Fruit fly (Drosophila melanogaster) whole organism, prepupa: ENCODE data around the gene Rsph3.

Experiments
- Blimp-1 ChIP-seq: fragments of 200-800 bp; sonication (Bioruptor generic); optimal IDR thresholded peaks from 3 replicates; lab custom pipeline; 2017; ENCODE audit warnings: missing biosample characterization, missing genetic modification characterization, mild to moderate bottlenecking, moderate library complexity, missing genetic modification reagents
- CG10631 ChIP-seq: fragments of 200-800 bp; sonication (Bioruptor generic); optimal IDR thresholded peaks from 2 replicates; lab custom pipeline; 2016; ENCODE audit warnings: missing biosample characterization, missing genetic modification characterization
- CG11294 ChIP-seq: fragments of 200-800 bp; sonication (Bioruptor generic); IDR thresholded peaks from 2 replicates; pipeline ENCODE4 v1.3.6; 2022; ENCODE audit warnings: missing biosample characterization, missing genetic modification characterization
- CG11762 ChIP-seq: fragments of 200-800 bp; sonication (Bioruptor generic); optimal IDR thresholded peaks from 3 replicates; lab custom pipeline; 2016; ENCODE audit warnings: missing biosample characterization, missing genetic modification characterization; ENCODE audit not compliant: insufficient read depth
- CG11902 ChIP-seq: fragments of 200-800 bp; sonication (Bioruptor generic); optimal IDR thresholded peaks from 3 replicates; lab custom pipeline; 2016; ENCODE audit warnings: missing biosample characterization, missing genetic modification characterization
- CG1621 ChIP-seq: fragments of 200-800 bp; sonication (Bioruptor generic); optimal IDR thresholded peaks from 3 replicates; lab custom pipeline; 2018; ENCODE audit warnings: missing biosample characterization, mild to moderate bottlenecking, missing genetic modification characterization
- CG16779 ChIP-seq: fragments of 200-800 bp; sonication (Bioruptor generic); optimal IDR thresholded peaks from 3 replicates; lab custom pipeline; 2017; ENCODE audit warnings: missing biosample characterization, mild to moderate bottlenecking, missing genetic modification characterization
- CG3032 ChIP-seq: fragments of 200-800 bp; optimal IDR thresholded peaks from 2 replicates; lab custom pipeline; 2019; ENCODE audit warnings: missing biosample characterization, mild to moderate bottlenecking, missing genetic modification characterization, moderate library complexity
- CG31627 ChIP-seq: fragments of 200-800 bp; sonication (Bioruptor generic); optimal IDR thresholded peaks from 3 replicates; lab custom pipeline; 2016; ENCODE audit warnings: missing biosample characterization, missing genetic modification characterization
- CG32006 ChIP-seq: fragments of 200-800 bp; sonication (Bioruptor generic); optimal IDR thresholded peaks from 3 replicates; lab custom pipeline; 2017; ENCODE audit warnings: missing biosample characterization, mild to moderate bottlenecking, missing genetic modification characterization
- CG3919 ChIP-seq: fragments of 200-800 bp; sonication (Bioruptor generic); optimal IDR thresholded peaks from 3 replicates; lab custom pipeline; 2016; ENCODE audit warnings: missing biosample characterization, missing genetic modification characterization
- CG4318 ChIP-seq: fragments of 200-800 bp; sonication (Bioruptor generic); optimal IDR thresholded peaks from 3 replicates; lab custom pipeline; 2017; ENCODE audit warnings: missing biosample characterization, mild to moderate bottlenecking, missing genetic modification characterization
- CG6163 ChIP-seq: fragments of 200-800 bp; sonication (Bioruptor generic); IDR thresholded peaks from 3 replicates; pipeline ENCODE4 v1.3.6; 2022; ENCODE audit warnings: missing biosample characterization, missing genetic modification characterization
- CG6276 ChIP-seq: fragments of 200-800 bp; sonication (Bioruptor generic); optimal IDR thresholded peaks from 2 replicates; lab custom pipeline; 2017; ENCODE audit warnings: missing biosample characterization, mild to moderate bottlenecking, missing genetic modification characterization
- CG6792 ChIP-seq: fragments of 200-800 bp; sonication (Bioruptor generic); optimal IDR thresholded peaks from 3 replicates; lab custom pipeline; 2016; ENCODE audit warnings: missing biosample characterization, missing genetic modification characterization
- CG6808 ChIP-seq: fragments of 200-800 bp; sonication (Bioruptor generic); optimal IDR thresholded peaks from 3 replicates; lab custom pipeline; 2017; ENCODE audit warnings: missing biosample characterization, missing genetic modification characterization, mild to moderate bottlenecking, moderate library complexity, missing genetic modification reagents
- CG6854 ChIP-seq: fragments of 200-800 bp; sonication (Bioruptor generic); optimal IDR thresholded peaks from 2 replicates; lab custom pipeline; 2017; ENCODE audit warnings: missing biosample characterization, mild to moderate bottlenecking, missing genetic modification characterization
- CG7368 ChIP-seq: fragments of 200-800 bp; sonication (Bioruptor generic); optimal IDR thresholded peaks from 3 replicates; lab custom pipeline; 2016; ENCODE audit warnings: missing biosample characterization, missing genetic modification characterization
- CG8119 ChIP-seq: fragments of 200-800 bp; sonication (Bioruptor generic); IDR thresholded peaks from 3 replicates; pipeline ENCODE4 v1.3.6; 2022; ENCODE audit warnings: missing biosample characterization, missing genetic modification characterization
- CG8319 ChIP-seq: fragments of 200-800 bp; sonication (Bioruptor generic); optimal IDR thresholded peaks from 3 replicates; lab custom pipeline; 2016; ENCODE audit warnings: missing biosample characterization, missing genetic modification characterization
- CG8632 ChIP-seq: fragments of 200-800 bp; sonication (Bioruptor generic); optimal IDR thresholded peaks from 3 replicates; lab custom pipeline; 2016; ENCODE audit warnings: missing biosample characterization, missing genetic modification characterization
- Eip75B ChIP-seq: fragments of 200-800 bp; sonication (Bioruptor generic); optimal IDR thresholded peaks from 3 replicates; lab custom pipeline; 2016; ENCODE audit warnings: missing biosample characterization, missing genetic modification characterization
- Eip78C ChIP-seq: fragments of 200-800 bp; sonication (Bioruptor generic); peaks from one replicate; lab custom pipeline; 2016; ENCODE audit warnings: missing biosample characterization, missing genetic modification characterization
- Ets21C ChIP-seq: fragments of 200-800 bp; sonication (Bioruptor generic); optimal IDR thresholded peaks from 3 replicates; lab custom pipeline; 2016; ENCODE audit warnings: missing biosample characterization, missing genetic modification characterization
- Ets96B ChIP-seq: fragments of 200-800 bp; optimal IDR thresholded peaks from 2 replicates; lab custom pipeline; 2019; ENCODE audit warnings: missing biosample characterization, mild to moderate bottlenecking, missing genetic modification characterization, moderate library complexity
- Gug ChIP-seq: fragments of 200-800 bp; sonication (Bioruptor generic); IDR thresholded peaks from 2 replicates; pipeline ENCODE4 v1.3.6; 2022; ENCODE audit warnings: missing biosample characterization, missing genetic modification characterization
- Hr38 ChIP-seq: sonication (Bioruptor generic); optimal IDR thresholded peaks from 2 replicates; lab custom pipeline; 2016; ENCODE audit warnings: missing biosample characterization, missing genetic modification characterization
- Hr39 ChIP-seq: fragments of 200-800 bp; sonication (Bioruptor generic); optimal IDR thresholded peaks from 2 replicates; lab custom pipeline; 2016; ENCODE audit warnings: missing biosample characterization, missing genetic modification characterization
- Lpt ChIP-seq: fragments of 200-800 bp; sonication (Bioruptor generic); optimal IDR thresholded peaks from 3 replicates; lab custom pipeline; 2016; ENCODE audit warnings: missing biosample characterization, missing genetic modification characterization
- Met ChIP-seq: fragments of 200-800 bp; sonication (Bioruptor generic); optimal IDR thresholded peaks from 3 replicates; lab custom pipeline; 2016; ENCODE audit warnings: missing biosample characterization, missing genetic modification characterization
- OdsH ChIP-seq: fragments of 200-800 bp; sonication (Bioruptor generic); optimal IDR thresholded peaks from 3 replicates; lab custom pipeline; 2016; ENCODE audit warnings: missing biosample characterization, missing genetic modification characterization
- Sox102F ChIP-seq: fragments of 200-800 bp; sonication (Bioruptor generic); optimal IDR thresholded peaks from 2 replicates; lab custom pipeline; 2016; ENCODE audit warnings: missing biosample characterization, mild to moderate bottlenecking, missing genetic modification characterization
- Sox14 ChIP-seq: fragments of 200-800 bp; sonication (Bioruptor generic); optimal IDR thresholded peaks from 3 replicates; lab custom pipeline; 2016; ENCODE audit warnings: missing biosample characterization, missing genetic modification characterization
- Sox15 ChIP-seq: fragments of 200-800 bp; sonication (Bioruptor generic); optimal IDR thresholded peaks from 3 replicates; lab custom pipeline; 2016; ENCODE audit warnings: missing biosample characterization, missing genetic modification characterization
- acj6 ChIP-seq: fragments of 200-800 bp; sonication (Bioruptor generic); optimal IDR thresholded peaks from 3 replicates; lab custom pipeline; 2016; ENCODE audit warnings: missing biosample characterization, missing genetic modification characterization
- cyc ChIP-seq: fragments of 200-800 bp; sonication (Bioruptor generic); optimal IDR thresholded peaks from 3 replicates; lab custom pipeline; 2016; ENCODE audit warnings: missing biosample characterization, missing genetic modification characterization
- dac ChIP-seq: fragments of 200-800 bp; sonication (Bioruptor generic); optimal IDR thresholded peaks from 2 replicates; lab custom pipeline; 2017; ENCODE audit warnings: missing biosample characterization, mild to moderate bottlenecking, missing genetic modification characterization
- dsx ChIP-seq: fragments of 200-800 bp; optimal IDR thresholded peaks from 3 replicates; lab custom pipeline; 2019; ENCODE audit warnings: missing biosample characterization, mild to moderate bottlenecking, missing genetic modification characterization, moderate library complexity; ENCODE audit not compliant: poor library complexity, severe bottlenecking
- eg ChIP-seq: fragments of 200-800 bp; sonication (Bioruptor generic); IDR thresholded peaks from 3 replicates; pipeline ENCODE4 v1.3.6; 2022; ENCODE audit warnings: missing biosample characterization, missing genetic modification characterization
- esn ChIP-seq: fragments of 200-800 bp; sonication (Bioruptor generic); optimal IDR thresholded peaks from 2 replicates; lab custom pipeline; 2016; ENCODE audit warnings: missing biosample characterization, mild to moderate bottlenecking, missing genetic modification characterization, moderate library complexity
- fd59A ChIP-seq: fragments of 200-800 bp; sonication (Bioruptor generic); optimal IDR thresholded peaks from 2 replicates; lab custom pipeline; 2017; ENCODE audit warnings: missing biosample characterization, mild to moderate bottlenecking, missing genetic modification characterization, missing genetic modification reagents
- fd85E ChIP-seq: fragments of 200-800 bp; sonication (Bioruptor generic); optimal IDR thresholded peaks from 3 replicates; lab custom pipeline; 2016; ENCODE audit warnings: missing biosample characterization, missing genetic modification characterization
- fkh ChIP-seq: fragments of 200-800 bp; sonication (Bioruptor generic); optimal IDR thresholded peaks from 3 replicates; lab custom pipeline; 2017; ENCODE audit warnings: missing biosample characterization, mild to moderate bottlenecking, missing genetic modification characterization, moderate library complexity
- lz ChIP-seq: fragments of 200-800 bp; sonication (Bioruptor generic); optimal IDR thresholded peaks from 3 replicates; lab custom pipeline; 2016; ENCODE audit warnings: missing biosample characterization, missing genetic modification characterization
- net ChIP-seq: fragments of 200-800 bp; sonication (Bioruptor generic); optimal IDR thresholded peaks from 3 replicates; lab custom pipeline; 2016; ENCODE audit warnings: missing biosample characterization, missing genetic modification characterization
- salr ChIP-seq, 2 experiments: fragments of 200-800 bp; sonication (Bioruptor generic); optimal IDR thresholded peaks; 3 replicates each; lab custom pipeline; 2016 to 2018; ENCODE audit warnings: missing biosample characterization in 2 of 2, missing genetic modification characterization in 2 of 2, mild to moderate bottlenecking in 1 of 2
- ss ChIP-seq, 2 experiments: fragments of 200-800 bp; sonication (Bioruptor generic); optimal IDR thresholded peaks; 2 replicates in 1 of 2; 3 replicates in 1 of 2; lab custom pipeline; 2017 to 2018; ENCODE audit warnings: mild to moderate bottlenecking in 2 of 2, missing biosample characterization in 2 of 2, missing genetic modification characterization in 2 of 2, moderate library complexity in 1 of 2
- svp ChIP-seq: fragments of 200-800 bp; sonication (Bioruptor generic); peaks from one replicate; lab custom pipeline; 2016; ENCODE audit warnings: missing biosample characterization, missing genetic modification characterization
- topi ChIP-seq: fragments of 200-800 bp; sonication (Bioruptor generic); optimal IDR thresholded peaks from 3 replicates; lab custom pipeline; 2016; ENCODE audit warnings: missing biosample characterization, missing genetic modification characterization
- vri ChIP-seq: fragments of 200-800 bp; sonication (Bioruptor generic); optimal IDR thresholded peaks from 3 replicates; lab custom pipeline; 2016; ENCODE audit warnings: missing biosample characterization, mild to moderate bottlenecking, missing genetic modification characterization

Gene Rsph3

DNA sequence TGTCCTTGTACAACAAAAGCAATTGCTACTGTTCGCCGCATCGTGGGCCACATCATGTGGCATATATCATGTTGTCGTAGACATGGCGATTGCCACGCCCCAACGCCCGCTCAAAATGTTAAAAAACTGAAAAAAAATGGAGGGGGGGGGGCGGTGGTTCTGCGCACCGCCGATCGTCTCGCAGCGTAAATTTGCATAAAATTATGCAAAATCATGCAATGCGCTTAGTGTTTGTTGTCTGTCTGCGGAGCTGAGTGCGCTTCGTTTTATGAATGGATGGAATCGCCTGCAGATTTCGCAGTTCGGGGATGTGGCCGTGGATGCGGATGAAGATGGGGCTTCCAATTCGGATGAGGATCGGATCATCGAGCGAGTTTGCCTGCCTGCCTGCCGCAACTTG, 8.8 kb upstream of the Rsph3 start:
- TF ChIP-seq salr (GFP tag; optimal IDR thresholded peaks at IDR 0.05; lab: Kevin White, UChicago) (no peak), ss (GFP tag; optimal IDR thresholded peaks at IDR 0.05; lab: Kevin White, UChicago) (peak in 1 of 2 experiments; percentile 6)

DNA sequence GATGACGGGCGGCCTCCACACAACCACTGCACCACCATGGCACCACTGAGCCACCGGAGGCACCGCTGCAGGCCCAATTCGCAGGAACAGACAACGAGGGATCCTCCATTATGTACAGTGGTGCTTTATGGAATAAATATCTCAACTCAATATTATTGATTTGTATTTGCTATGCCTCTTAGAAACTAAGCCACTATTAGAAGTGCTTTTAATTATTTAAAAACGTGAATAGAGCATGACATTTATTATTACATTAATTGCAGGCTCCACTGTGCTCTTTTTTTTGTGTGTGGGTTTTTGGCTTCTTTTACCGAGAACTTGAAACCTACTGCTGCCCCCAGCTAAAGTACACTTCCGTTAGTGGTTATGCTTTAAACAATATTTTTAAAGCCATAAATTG, 8.2 kb upstream of the Rsph3 start:
- no peak for TF ChIP-seq CG11762 (GFP tag; lab: Kevin White, UChicago)
- peak; percentile 49 for TF ChIP-seq acj6 (GFP tag; lab: Kevin White, UChicago)
- TF ChIP-seq vri (GFP tag; lab: Kevin White, UChicago): peak; percentile 47
- no peak for TF ChIP-seq CG4318 (GFP tag; lab: Kevin White, UChicago)
- TF ChIP-seq cyc: peak; percentile 45
- TF ChIP-seq Hr39 (GFP tag; lab: Kevin White, UChicago): peak; percentile 63
- peak; percentile 60 for TF ChIP-seq topi (GFP tag; lab: Kevin White, UChicago)
- TF ChIP-seq CG6808 (GFP tag; lab: Kevin White, UChicago): peak; percentile 25
- no peak for TF ChIP-seq CG11294 (GFP tag; lab: Robert Waterston, UW)
- peak in 1 of 2 experiments; percentile 5 for TF ChIP-seq salr (GFP tag; optimal IDR thresholded peaks at IDR 0.05; lab: Kevin White, UChicago)
- TF ChIP-seq lz (GFP tag; lab: Kevin White, UChicago): peak; percentile 68
- TF ChIP-seq OdsH: peak; percentile 11
- no peak for TF ChIP-seq eg
- no peak for TF ChIP-seq CG16779
- TF ChIP-seq CG31627: peak; percentile 61
- TF ChIP-seq svp (GFP tag; lab: Kevin White, UChicago): peak; percentile 82
- no peak for TF ChIP-seq Lpt
- no peak for TF ChIP-seq Hr38 (GFP tag; lab: Kevin White, UChicago)
- peak; percentile 28 for TF ChIP-seq dsx
- no peak for TF ChIP-seq fd59A
- TF ChIP-seq CG6163 (GFP tag; lab: Robert Waterston, UW): 0 out of 3 replicates have a peak, but pooled peaks have one; percentile 44
- TF ChIP-seq CG3032 (tag; lab: Kevin White, UChicago): peak; percentile 39
- no peak for TF ChIP-seq CG6854 (GFP tag; lab: Kevin White, UChicago)
- TF ChIP-seq fd85E: no peak
- TF ChIP-seq CG11902 (GFP tag; lab: Kevin White, UChicago): no peak
- no peak for TF ChIP-seq CG8319 (GFP tag; lab: Kevin White, UChicago)
- peak; percentile 56 for TF ChIP-seq Ets96B (tag; lab: Kevin White, UChicago)
- peak; percentile 37 for TF ChIP-seq CG6792
- TF ChIP-seq Sox102F (GFP tag; lab: Kevin White, UChicago): peak; percentile 69
- TF ChIP-seq CG1621 (tag; lab: Kevin White, UChicago): no peak
- peak; percentile 71 for TF ChIP-seq Met
- peak; percentile 48 for TF ChIP-seq CG10631 (GFP tag; lab: Kevin White, UChicago)
- peak; percentile 40 for TF ChIP-seq CG3919 (GFP tag; lab: Kevin White, UChicago)
- no peak for TF ChIP-seq CG7368 (GFP tag; lab: Kevin White, UChicago)
- TF ChIP-seq CG8119 (GFP tag; lab: Robert Waterston, UW): no peak
- peak; percentile 24 for TF ChIP-seq Eip75B
- TF ChIP-seq ss (GFP tag; optimal IDR thresholded peaks at IDR 0.05; lab: Kevin White, UChicago): no peak
- TF ChIP-seq net (GFP tag; lab: Kevin White, UChicago): no peak
- TF ChIP-seq Sox15 (GFP tag; lab: Kevin White, UChicago): no peak
- peak; percentile 22 for TF ChIP-seq CG8632 (GFP tag; lab: Kevin White, UChicago)
- no peak for TF ChIP-seq CG32006 (GFP tag; lab: Kevin White, UChicago)
- no peak for TF ChIP-seq Gug (GFP tag; lab: Robert Waterston, UW)
- no peak for TF ChIP-seq dac (GFP tag; lab: Kevin White, UChicago)
- no peak for TF ChIP-seq Blimp-1
- TF ChIP-seq CG6276 (GFP tag; lab: Kevin White, UChicago): no peak
- TF ChIP-seq Eip78C: peak; percentile 83
- no peak for TF ChIP-seq fkh (GFP tag; lab: Kevin White, UChicago)
- TF ChIP-seq Ets21C: peak; percentile 14
- TF ChIP-seq Sox14: peak; percentile 58
- peak; percentile 60 for TF ChIP-seq esn (GFP tag; lab: Kevin White, UChicago)
